Fruit fly (Drosophila melanogaster): ENCODE results near the gene CG14042.
A peak's percentile ranks its signal among the peaks of the same experiment; 100 is the strongest.

The CG14042 gene

DNA sequence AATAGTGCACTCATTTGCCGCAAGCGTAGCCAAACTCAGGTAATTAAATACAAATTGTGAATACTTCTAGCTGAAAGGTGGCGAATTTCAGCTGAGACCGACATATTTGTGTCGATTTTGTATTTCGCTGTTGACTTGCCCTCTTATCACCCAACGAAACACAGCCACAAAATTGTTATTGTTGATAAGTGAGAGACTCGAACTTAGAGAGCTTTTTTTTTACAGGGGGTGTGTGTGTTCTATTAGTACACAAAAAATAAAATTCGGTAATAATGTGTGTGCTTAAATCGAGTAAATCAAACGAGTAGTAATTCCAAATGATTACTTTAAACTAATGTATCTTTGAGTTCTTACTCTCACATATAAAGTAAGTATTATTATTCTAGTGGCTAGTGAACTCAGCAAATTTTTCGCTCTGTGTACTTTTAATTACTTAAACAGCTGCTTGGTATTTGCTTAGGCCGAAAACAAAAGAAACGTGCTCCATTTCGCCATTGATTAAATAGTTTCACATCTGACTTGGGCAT, 23.5 kb downstream of the CG14042 start:
- 0 out of 3 replicates have a peak, but pooled peaks have one; percentile 34 for TF ChIP-seq CG4496 (GFP tag; IDR thresholded peaks at IDR 0.05)
- no peak for TF ChIP-seq rn (GFP tag; IDR thresholded peaks at IDR 0.05)
- TF ChIP-seq CG9948 (tag; optimal IDR thresholded peaks at IDR 0.05), result no peak
- TF ChIP-seq CG10348 (GFP tag; IDR thresholded peaks at IDR 0.05), result no peak
- 0 out of 2 replicates have a peak, but pooled peaks have one; percentile 15 for TF ChIP-seq Ets98B (GFP tag; IDR thresholded peaks at IDR 0.05)
- no peak for TF ChIP-seq Snoo (tag; optimal IDR thresholded peaks at IDR 0.05)
- TF ChIP-seq fd96Ca (GFP tag; IDR thresholded peaks at IDR 0.05), result no peak
- no peak for TF ChIP-seq CG14655 (GFP tag; optimal IDR thresholded peaks at IDR 0.05)
- no peak for TF ChIP-seq CG8159 (tag; optimal IDR thresholded peaks at IDR 0.05)
- no peak for TF ChIP-seq CG17806 (tag; optimal IDR thresholded peaks at IDR 0.05)
- TF ChIP-seq CG32121 (GFP tag; IDR thresholded peaks at IDR 0.05), result no peak

DNA sequence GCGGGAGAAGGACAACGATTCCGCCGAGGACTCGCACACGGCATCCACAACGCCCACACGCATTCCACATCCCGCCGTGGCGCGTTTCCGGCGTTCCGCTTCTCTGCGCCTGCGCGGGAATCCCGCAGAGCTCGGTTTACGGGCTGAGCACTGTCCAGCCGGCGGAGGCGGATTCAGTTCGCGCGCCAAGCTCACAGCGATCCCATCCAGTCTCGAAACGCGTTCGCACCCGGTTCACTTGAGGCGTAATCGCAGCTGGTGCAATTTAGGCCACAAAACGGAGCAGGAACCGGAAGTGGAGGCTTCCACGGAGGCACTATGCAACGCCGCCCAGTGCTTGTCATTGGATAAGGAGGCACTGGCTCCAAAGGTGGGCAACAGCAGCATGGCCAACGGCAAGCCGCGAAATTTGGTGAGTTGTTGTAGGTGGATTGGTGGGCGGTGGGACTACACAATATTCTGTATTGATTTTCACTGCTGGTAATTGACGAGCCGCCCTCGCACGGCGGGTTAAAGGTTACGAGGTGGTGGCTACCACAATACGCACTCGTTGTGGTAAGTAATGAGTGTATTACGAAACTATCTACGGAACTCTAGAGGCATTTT, 25.4 kb downstream of the CG14042 start:
- no peak for TF ChIP-seq fd96Ca (GFP tag; IDR thresholded peaks at IDR 0.05)
- 0 out of 2 replicates have a peak, but pooled peaks have one; percentile 9 for TF ChIP-seq CG32121 (GFP tag; IDR thresholded peaks at IDR 0.05)
- TF ChIP-seq CG4496 (GFP tag; IDR thresholded peaks at IDR 0.05), result no peak
- no peak for TF ChIP-seq rn (GFP tag; IDR thresholded peaks at IDR 0.05)

DNA sequence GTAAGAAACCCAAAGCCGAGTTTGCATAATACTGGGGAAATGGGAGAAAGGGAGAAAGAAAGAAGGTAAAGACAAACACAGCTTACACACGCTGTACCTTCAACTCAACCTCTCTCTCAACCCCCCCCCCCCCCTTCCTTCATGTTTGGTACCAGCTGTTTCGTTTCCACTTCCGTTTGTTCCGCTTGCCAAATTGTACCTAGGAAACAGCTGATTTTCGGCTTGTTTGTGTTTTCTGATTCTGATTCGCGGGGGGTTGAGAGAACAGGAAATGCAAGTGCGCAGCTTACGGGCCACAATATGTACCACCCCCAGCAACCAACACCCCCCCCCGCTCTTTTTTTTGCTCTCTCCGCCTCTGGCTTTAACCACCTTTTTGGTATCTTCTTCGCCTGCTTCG, 26.4 kb downstream of the CG14042 start:
- TF ChIP-seq CG9948 (tag; optimal IDR thresholded peaks at IDR 0.05) (no peak), EcR (GFP tag; optimal IDR thresholded peaks at IDR 0.05) (no peak), CG12605 (GFP tag; IDR thresholded peaks at IDR 0.05) (no peak), CG10348 (GFP tag; IDR thresholded peaks at IDR 0.05) (no peak), Ets98B (GFP tag; IDR thresholded peaks at IDR 0.05) (no peak), CG4496 (GFP tag; IDR thresholded peaks at IDR 0.05) (no peak), CG17806 (tag; optimal IDR thresholded peaks at IDR 0.05) (no peak), CG15710 (tag; optimal IDR thresholded peaks at IDR 0.05) (no peak), D1 (tag; optimal IDR thresholded peaks at IDR 0.05) (no peak), CG8301 (tag; optimal IDR thresholded peaks at IDR 0.05) (no peak), CG34367 (tag; optimal IDR thresholded peaks at IDR 0.05) (no peak), Pif1B (GFP tag; optimal IDR thresholded peaks at IDR 0.05) (no peak), CG14655 (GFP tag; optimal IDR thresholded peaks at IDR 0.05) (no peak), CG13204 (GFP tag; optimal IDR thresholded peaks at IDR 0.05) (no peak), Pif1A (GFP tag; optimal IDR thresholded peaks at IDR 0.05) (no peak), CG32121 (GFP tag; IDR thresholded peaks at IDR 0.05) (no peak), Snoo (tag; optimal IDR thresholded peaks at IDR 0.05) (no peak), gl (tag; optimal IDR thresholded peaks at IDR 0.05) (no peak)

DNA sequence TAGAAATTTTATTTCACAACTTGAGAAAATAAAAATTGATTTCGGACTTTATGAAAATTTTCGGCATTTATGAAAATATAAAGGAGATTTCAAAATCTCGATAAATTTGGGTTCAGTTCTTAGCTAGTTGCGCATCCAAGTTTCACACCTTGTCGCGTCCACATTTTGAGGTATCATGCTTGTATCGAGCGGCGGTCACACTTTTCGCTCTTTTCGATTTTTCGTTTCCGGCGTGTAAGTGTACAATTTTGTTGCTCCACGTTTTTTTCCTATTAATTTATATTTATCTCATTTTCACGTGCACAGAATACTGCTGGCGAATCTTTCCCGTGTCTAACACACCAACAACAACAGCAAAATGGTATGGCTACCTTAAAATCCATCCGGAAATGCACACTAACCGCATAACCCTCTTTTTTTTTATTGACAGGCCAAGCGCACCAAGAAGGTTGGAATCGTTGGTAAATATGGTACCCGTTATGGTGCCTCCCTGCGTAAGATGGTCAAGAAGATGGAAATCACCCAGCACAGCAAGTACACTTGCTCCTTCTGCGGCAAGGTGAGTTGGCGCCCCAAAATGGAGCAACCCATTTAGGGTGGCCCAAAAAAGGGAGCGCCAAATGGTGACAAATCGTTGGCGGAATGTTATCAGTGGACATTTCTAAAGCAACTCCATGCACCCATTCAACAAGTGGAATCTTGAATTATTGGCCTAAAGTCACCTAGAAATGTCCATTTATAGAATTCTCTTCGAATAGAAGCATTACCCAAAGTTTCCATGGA, 33.5 kb downstream of the CG14042 start, which contains the start of gene RpL37A:
RpL37A (plus strand) TSS at position 161 of the 783 bp plus-strand sequence.
- peak; percentile 60 for TF ChIP-seq Ets98B (GFP tag; IDR thresholded peaks at IDR 0.05)
- TF ChIP-seq CG17806 (tag; optimal IDR thresholded peaks at IDR 0.05), result peak; percentile 32
- no peak for TF ChIP-seq CG8301 (tag; optimal IDR thresholded peaks at IDR 0.05)
- TF ChIP-seq CG4496 (GFP tag; IDR thresholded peaks at IDR 0.05), result peak; percentile 84
- no peak for TF ChIP-seq EcR (GFP tag; optimal IDR thresholded peaks at IDR 0.05)
- peak; percentile 62 for TF ChIP-seq gl (tag; optimal IDR thresholded peaks at IDR 0.05)
- no peak for TF ChIP-seq CG13204 (GFP tag; optimal IDR thresholded peaks at IDR 0.05)
- TF ChIP-seq CG8159 (tag; optimal IDR thresholded peaks at IDR 0.05), result peak; percentile 91
- TF ChIP-seq CG15710 (tag; optimal IDR thresholded peaks at IDR 0.05), result peak; percentile 16
- no peak for TF ChIP-seq CG9948 (tag; optimal IDR thresholded peaks at IDR 0.05)
- TF ChIP-seq rn (GFP tag; IDR thresholded peaks at IDR 0.05), result no peak
- TF ChIP-seq CG32121 (GFP tag; IDR thresholded peaks at IDR 0.05), result no peak; the same call in 1 of the 2 replicates
- no peak; the same call in 2 of the 3 replicates for TF ChIP-seq fd96Ca (GFP tag; IDR thresholded peaks at IDR 0.05)
- TF ChIP-seq CG12605 (GFP tag; IDR thresholded peaks at IDR 0.05), result peak; percentile 58
- TF ChIP-seq D1 (tag; optimal IDR thresholded peaks at IDR 0.05), result peak; percentile 50
- no peak for TF ChIP-seq CG14655 (GFP tag; optimal IDR thresholded peaks at IDR 0.05)
- TF ChIP-seq Pif1B (GFP tag; optimal IDR thresholded peaks at IDR 0.05), result no peak
- peak; percentile 83 for TF ChIP-seq Snoo (tag; optimal IDR thresholded peaks at IDR 0.05)
- TF ChIP-seq Pif1A (GFP tag; optimal IDR thresholded peaks at IDR 0.05), result peak; percentile 74
- TF ChIP-seq CG10348 (GFP tag; IDR thresholded peaks at IDR 0.05), result no peak
- TF ChIP-seq CG34367 (tag; optimal IDR thresholded peaks at IDR 0.05), result peak; percentile 59

DNA sequence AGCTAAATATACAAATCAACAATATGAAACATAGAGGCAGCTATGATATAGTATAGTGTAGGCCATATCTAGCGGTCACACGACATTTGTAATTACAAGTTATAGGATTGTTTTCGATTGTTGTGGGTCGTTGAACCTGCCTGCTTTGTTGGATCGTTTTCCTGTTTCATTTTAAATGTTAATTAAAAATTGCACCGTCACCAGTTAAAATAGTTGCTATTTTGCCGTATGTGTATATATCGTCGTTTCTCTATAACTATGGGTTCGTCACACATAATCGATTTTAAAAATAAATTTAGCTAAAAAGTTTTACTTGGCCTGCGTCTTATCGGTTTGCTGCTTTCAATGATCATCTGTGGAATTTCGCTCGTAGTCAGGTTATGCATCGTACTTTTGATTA, 34.8 kb downstream of the CG14042 start:
- TF ChIP-seq EcR (GFP tag; optimal IDR thresholded peaks at IDR 0.05) (peak; percentile 34), CG8159 (tag; optimal IDR thresholded peaks at IDR 0.05) (no peak), CG9948 (tag; optimal IDR thresholded peaks at IDR 0.05) (no peak), Ets98B (GFP tag; IDR thresholded peaks at IDR 0.05) (no peak), CG32121 (GFP tag; IDR thresholded peaks at IDR 0.05) (no peak)

DNA sequence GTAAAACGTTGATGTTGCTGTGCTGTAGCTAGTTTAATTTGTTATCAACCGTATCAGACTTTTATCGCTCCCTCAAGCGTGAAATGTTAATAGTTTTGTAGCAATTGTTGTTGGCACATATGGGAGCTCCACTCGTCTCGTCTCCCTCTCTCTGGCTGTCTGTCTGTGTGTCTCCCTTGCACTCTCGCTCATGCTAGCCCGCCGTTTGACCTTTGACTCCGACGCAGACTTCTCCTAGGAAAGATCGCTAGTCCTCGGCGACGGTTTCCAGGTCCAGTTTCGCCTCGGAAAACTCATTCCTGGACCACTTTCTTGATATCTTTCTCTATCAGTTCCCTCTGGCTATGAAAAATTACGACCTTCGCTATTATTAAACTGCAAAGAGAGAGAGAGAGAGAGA, 41.7 kb downstream of the CG14042 start:
- TF ChIP-seq CG14655 (GFP tag; optimal IDR thresholded peaks at IDR 0.05), result no peak
- TF ChIP-seq CG4496 (GFP tag; IDR thresholded peaks at IDR 0.05), result no peak
- TF ChIP-seq CG13204 (GFP tag; optimal IDR thresholded peaks at IDR 0.05), result no peak
- no peak for TF ChIP-seq CG10348 (GFP tag; IDR thresholded peaks at IDR 0.05)
- no peak for TF ChIP-seq CG34367 (tag; optimal IDR thresholded peaks at IDR 0.05)
- TF ChIP-seq CG15710 (tag; optimal IDR thresholded peaks at IDR 0.05), result no peak
- TF ChIP-seq CG8301 (tag; optimal IDR thresholded peaks at IDR 0.05), result no peak
- TF ChIP-seq CG12605 (GFP tag; IDR thresholded peaks at IDR 0.05), result no peak
- TF ChIP-seq rn (GFP tag; IDR thresholded peaks at IDR 0.05), result no peak
- TF ChIP-seq CG17806 (tag; optimal IDR thresholded peaks at IDR 0.05), result no peak
- no peak for TF ChIP-seq CG9948 (tag; optimal IDR thresholded peaks at IDR 0.05)
- TF ChIP-seq Snoo (tag; optimal IDR thresholded peaks at IDR 0.05), result no peak
- TF ChIP-seq Ets98B (GFP tag; IDR thresholded peaks at IDR 0.05), result no peak

Data from whole organism, pupa.